Worm (Caenorhabditis elegans): ENCODE data around the gene ZK1307.8.

The ZK1307.8 gene

DNA sequence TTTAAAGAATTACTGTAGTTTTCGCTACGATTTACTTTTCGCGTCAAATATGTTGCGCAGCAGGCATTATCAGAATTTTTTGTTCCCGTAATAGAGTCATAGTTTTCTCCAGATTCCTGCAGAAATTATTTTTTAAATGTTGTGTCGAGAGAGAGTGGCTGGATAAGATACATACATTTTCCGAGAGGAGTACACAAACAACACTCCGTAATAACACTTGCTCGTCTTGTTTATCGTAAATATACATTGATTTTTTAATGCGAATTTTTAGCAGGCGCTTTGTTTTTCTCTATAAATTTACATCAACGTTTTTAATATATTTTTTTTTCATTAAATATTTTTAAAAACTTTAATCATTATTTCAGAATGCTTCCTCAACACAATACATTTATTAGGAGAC lies 44.5 kb downstream of the ZK1307.8 start, which contains the start of gene taf-8 (continued):
- no peak for TF ChIP-seq ceh-63 (GFP tag; optimal IDR thresholded peaks at IDR 0.05)
- peak; percentile 66 for TF ChIP-seq xbp-1 (tag; optimal IDR thresholded peaks at IDR 0.05)
- TF ChIP-seq ets-5 (GFP tag; IDR thresholded peaks at IDR 0.05): no peak
- TF ChIP-seq lir-3 (tag; optimal IDR thresholded peaks at IDR 0.05; ENCODE audit: poor library complexity): peak; percentile 54
- no peak for TF ChIP-seq vab-15 (tag; optimal IDR thresholded peaks at IDR 0.05)
- TF ChIP-seq unc-98 (GFP tag; IDR thresholded peaks at IDR 0.05): no peak
- no peak for TF ChIP-seq zag-1 (tag; optimal IDR thresholded peaks at IDR 0.05)
- TF ChIP-seq lin-35 (GFP tag; optimal IDR thresholded peaks at IDR 0.05): peak; percentile 72 to 73
- no peak for TF ChIP-seq mef-2 (tag; optimal IDR thresholded peaks at IDR 0.05)
- TF ChIP-seq elt-3 (tag; optimal IDR thresholded peaks at IDR 0.05): peak in 1 of 6 experiments; percentile 6
- no peak for TF ChIP-seq Y116A8C.19 (tag; optimal IDR thresholded peaks at IDR 0.05; ENCODE audit: borderline replicate concordance)
- no peak for TF ChIP-seq mdl-1 (tag; optimal IDR thresholded peaks at IDR 0.05)
- TF ChIP-seq fkh-8 (tag; optimal IDR thresholded peaks at IDR 0.05): peak; percentile 54
- TF ChIP-seq nhr-84 (tag; optimal IDR thresholded peaks at IDR 0.05): no peak
- peak; percentile 71 for TF ChIP-seq lin-14 (GFP tag; optimal IDR thresholded peaks at IDR 0.05)
- TF ChIP-seq elt-2 (tag; optimal IDR thresholded peaks at IDR 0.05): no peak
- peak; percentile 71 for TF ChIP-seq swsn-7 (tag; optimal IDR thresholded peaks at IDR 0.05)
- TF ChIP-seq ces-1 (GFP tag; optimal IDR thresholded peaks at IDR 0.05): no peak
- TF ChIP-seq sox-4 (tag; optimal IDR thresholded peaks at IDR 0.05): no peak
- TF ChIP-seq nhr-237 (tag; optimal IDR thresholded peaks at IDR 0.05): no peak
- TF ChIP-seq tbx-2 (tag; optimal IDR thresholded peaks at IDR 0.05): peak; percentile 71
- TF ChIP-seq egl-13 (tag; optimal IDR thresholded peaks at IDR 0.05): peak; percentile 8
- TF ChIP-seq unc-30 (tag; optimal IDR thresholded peaks at IDR 0.05): no peak
- TF ChIP-seq pag-3 (tag; optimal IDR thresholded peaks at IDR 0.05; ENCODE audit: borderline replicate concordance, insufficient read depth): no peak
- peak; percentile 52 for TF ChIP-seq dsc-1 (tag; optimal IDR thresholded peaks at IDR 0.05)
- TF ChIP-seq efl-1 (optimal IDR thresholded peaks at IDR 0.05): peak; percentile 60 to 76
- peak; percentile 65 to 97 for TF ChIP-seq efl-1 (GFP tag; optimal IDR thresholded peaks at IDR 0.05 in 1 of 2)
- peak; percentile 9 to 69 (median 62) for TF ChIP-seq ceh-82 (tag; optimal IDR thresholded peaks at IDR 0.05)
- no peak for TF ChIP-seq pax-3 (tag; optimal IDR thresholded peaks at IDR 0.05)
- TF ChIP-seq isw-1 (GFP tag; IDR thresholded peaks at IDR 0.05): peak; percentile 33
- TF ChIP-seq nhr-77 (tag; optimal IDR thresholded peaks at IDR 0.05): peak; percentile 22

DNA sequence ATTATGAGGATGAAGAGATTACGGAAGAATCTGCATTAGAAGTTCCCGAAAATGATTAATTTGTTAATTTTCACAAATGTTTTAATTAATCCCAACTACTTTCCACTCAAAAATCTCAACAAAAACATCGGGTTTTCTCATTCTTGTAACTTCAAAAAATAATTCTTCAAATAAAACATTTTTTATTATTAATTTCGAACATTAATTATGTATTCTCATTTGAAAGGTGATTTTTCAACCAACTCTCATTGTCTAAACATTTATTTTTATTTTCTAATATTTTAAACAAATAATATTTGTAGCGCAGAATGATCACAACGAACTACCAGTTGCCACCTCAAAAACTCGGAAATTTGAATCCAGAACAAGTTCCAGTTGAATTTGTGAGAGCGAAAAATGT lies 46.9 kb downstream of the ZK1307.8 start, which contains the start of gene ZK1320.7:
Gene ZK1320.7 (plus strand): TSS at position 301 of the 400 bp plus-strand sequence.
- TF ChIP-seq unc-130 (tag; optimal IDR thresholded peaks at IDR 0.05) (no peak), pag-3 (tag; optimal IDR thresholded peaks at IDR 0.05; ENCODE audit: borderline replicate concordance, insufficient read depth) (no peak), efl-1 (optimal IDR thresholded peaks at IDR 0.05) (no peak), efl-1 (GFP tag; optimal IDR thresholded peaks at IDR 0.05 in 1 of 2) (peak in 1 of 2 experiments; percentile 1)

DNA sequence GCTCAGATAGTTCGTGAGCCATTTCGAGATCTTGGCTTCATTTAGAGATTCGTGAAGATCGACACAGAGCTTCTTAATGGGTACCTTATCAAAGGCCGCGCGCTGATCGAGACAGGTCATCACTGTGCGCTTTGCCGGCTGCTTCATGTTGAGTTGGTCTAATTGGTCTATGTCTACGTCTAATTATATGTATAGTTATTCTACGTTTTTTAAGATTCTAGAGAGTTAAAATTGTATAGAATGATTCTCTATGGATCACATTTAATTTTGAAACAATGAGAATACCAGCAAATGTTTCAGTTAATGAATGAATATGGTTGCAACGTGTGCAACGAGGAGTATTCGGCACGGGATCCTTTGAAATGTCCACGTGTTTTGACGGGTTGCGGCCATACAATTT lies 50.3 kb downstream of the ZK1307.8 start, which contains the start of gene arc-1:
Gene arc-1 (plus strand): TSS at position 301 of the 400 bp plus-strand sequence.
- no peak for TF ChIP-seq pqm-1 (tag; optimal IDR thresholded peaks at IDR 0.05)
- TF ChIP-seq ces-1 (GFP tag; optimal IDR thresholded peaks at IDR 0.05): no peak
- no peak for TF ChIP-seq unc-30 (tag; optimal IDR thresholded peaks at IDR 0.05)

All from whole organism, L1 larva.